Worm (Caenorhabditis elegans) whole organism, L2 larva: ENCODE measurements around the gene F11A5.17.
A peak's percentile ranks its signal among the peaks of the same experiment; 100 is the strongest.

Experiments used
- ceh-82 ChIP-seq: fragments of 150-350 bp; optimal IDR thresholded peaks from 2 replicates; lab custom pipeline; 2014; ENCODE audit warnings: missing biosample characterization, missing genetic modification characterization
- elt-3 ChIP-seq: sonication (generic microtip); optimal IDR thresholded peaks from 2 replicates; lab custom pipeline; 2017; ENCODE audit warnings: missing biosample characterization, missing genetic modification characterization
- fos-1 ChIP-seq: fragments of 150-350 bp; optimal IDR thresholded peaks from 2 replicates; lab custom pipeline; 2014; ENCODE audit warnings: missing biosample characterization, missing genetic modification characterization
- nhr-11 ChIP-seq: fragments of 150-350 bp; optimal IDR thresholded peaks from 2 replicates; lab custom pipeline; 2014; ENCODE audit warnings: missing biosample characterization, missing genetic modification characterization
- nhr-21 ChIP-seq: fragments of 150-350 bp; optimal IDR thresholded peaks from 2 replicates; lab custom pipeline; 2014; ENCODE audit warnings: missing biosample characterization, missing genetic modification characterization
- nhr-23 ChIP-seq: fragments of 150-350 bp; optimal IDR thresholded peaks from 2 replicates; lab custom pipeline; 2014; ENCODE audit warnings: missing biosample characterization, missing genetic modification reagents, missing genetic modification characterization
- nhr-237 ChIP-seq: fragments of 150-350 bp; optimal IDR thresholded peaks from 2 replicates; lab custom pipeline; 2014; ENCODE audit warnings: missing biosample characterization, missing genetic modification characterization
- nhr-77 ChIP-seq: fragments of 150-350 bp; optimal IDR thresholded peaks from 2 replicates; lab custom pipeline; 2014; ENCODE audit warnings: missing biosample characterization, missing genetic modification characterization
- unc-39 ChIP-seq: fragments of 150-350 bp; optimal IDR thresholded peaks from 2 replicates; lab custom pipeline; 2014; ENCODE audit warnings: missing biosample characterization, missing genetic modification characterization
- zag-1 ChIP-seq: fragments of 150-350 bp; optimal IDR thresholded peaks from 2 replicates; lab custom pipeline; 2014; ENCODE audit warnings: missing biosample characterization, missing genetic modification characterization
- ztf-11 ChIP-seq: sonication (generic microtip); optimal IDR thresholded peaks from 2 replicates; lab custom pipeline; 2017; ENCODE audit warnings: missing biosample characterization, missing genetic modification characterization
- ztf-4 ChIP-seq: fragments of 150-350 bp; optimal IDR thresholded peaks from 2 replicates; lab custom pipeline; 2014; ENCODE audit warnings: missing biosample characterization, missing genetic modification characterization

ce11 chrV:16160087-16160486 is 41.7 kb upstream of the F11A5.17 start:
- TF ChIP-seq zag-1 (tag; lab: Kevin White, UChicago) (no peak), ztf-11 (tag; lab: Kevin White, UChicago) (no peak), unc-39 (tag; lab: Kevin White, UChicago) (no peak), ceh-82 (tag; lab: Kevin White, UChicago) (no peak), fos-1 (tag; lab: Kevin White, UChicago) (peak; percentile 62), elt-3 (tag; lab: Kevin White, UChicago) (no peak), nhr-11 (tag; lab: Kevin White, UChicago) (no peak), nhr-21 (no peak), ztf-4 (tag; lab: Kevin White, UChicago) (no peak), nhr-23 (tag; lab: Kevin White, UChicago) (no peak), nhr-237 (tag; lab: Kevin White, UChicago) (no peak), nhr-77 (tag; lab: Kevin White, UChicago) (no peak)
